Worm (Caenorhabditis elegans) whole organism, L4 larva: ENCODE measurements around the gene Y48A6B.7.

Experiments
- ama-1 ChIP-seq: fragments of 150-350 bp; optimal IDR thresholded peaks from 2 replicates; lab custom pipeline; 2014; ENCODE audit warnings: inconsistent platforms, mixed read lengths
- dpl-1 ChIP-seq: fragments of 150-350 bp; optimal IDR thresholded peaks from 2 replicates; lab custom pipeline; 2014; ENCODE audit warnings: missing biosample characterization, missing genetic modification reagents, missing genetic modification characterization
- fos-1 ChIP-seq: fragments of 150-350 bp; optimal IDR thresholded peaks from 2 replicates; lab custom pipeline; 2014; ENCODE audit warnings: missing biosample characterization, missing genetic modification characterization
- lin-13 ChIP-seq: fragments of 150-350 bp; optimal IDR thresholded peaks from 2 replicates; lab custom pipeline; 2014; ENCODE audit warnings: missing biosample characterization, missing genetic modification reagents, missing genetic modification characterization
- lin-15B ChIP-seq: fragments of 150-350 bp; sonication (generic microtip); optimal IDR thresholded peaks from 3 replicates; lab custom pipeline; 2014; ENCODE audit warnings: missing biosample characterization, missing genetic modification characterization
- nhr-111 ChIP-seq: fragments of 200-800 bp; sonication (Bioruptor generic); optimal IDR thresholded peaks from 2 replicates; lab custom pipeline; 2018; ENCODE audit warnings: mild to moderate bottlenecking, missing genetic modification characterization, missing compliant biosample characterization
- nhr-237 ChIP-seq: sonication (generic microtip); optimal IDR thresholded peaks from 2 replicates; lab custom pipeline; 2017; ENCODE audit warnings: missing biosample characterization, missing genetic modification characterization
- saeg-2 ChIP-seq: fragments of 200-800 bp; sonication (Bioruptor generic); IDR thresholded peaks from 2 replicates; pipeline ENCODE4 v1.3.6; 2022; ENCODE audit warnings: missing genetic modification reagents, missing genetic modification characterization, missing compliant biosample characterization
- sdz-12 ChIP-seq: fragments of 200-800 bp; sonication (Bioruptor generic); optimal IDR thresholded peaks from 2 replicates; lab custom pipeline; 2018; ENCODE audit warnings: mild to moderate bottlenecking, missing genetic modification characterization, missing compliant biosample characterization
- snpc-4 ChIP-seq: fragments of 150-350 bp; optimal IDR thresholded peaks from 2 replicates; lab custom pipeline; 2014; ENCODE audit warnings: missing biosample characterization, missing genetic modification characterization

DNA sequence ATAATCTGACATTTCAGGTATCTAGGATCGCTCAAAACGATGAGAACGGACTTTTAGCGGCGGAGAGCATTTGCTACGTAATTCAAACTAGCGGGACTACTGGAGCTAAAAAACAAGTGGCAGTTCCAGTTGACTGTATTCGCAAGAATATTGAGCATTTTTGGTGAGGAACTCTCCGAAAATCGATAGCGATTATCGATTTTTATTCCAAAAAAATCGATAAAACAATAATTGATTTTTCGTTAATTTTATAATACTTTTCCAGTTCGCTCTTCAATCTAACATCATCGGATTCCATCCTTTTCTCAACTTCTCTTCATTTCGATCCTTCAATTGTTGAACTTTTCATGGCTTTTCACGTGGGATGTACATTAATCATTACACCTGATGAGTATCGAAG lies 42.9 kb upstream of the Y48A6B.7 start:
- no peak for TF ChIP-seq fos-1 (tag; lab: Kevin White, UChicago)
- no peak for TF ChIP-seq ama-1
- TF ChIP-seq nhr-237: no peak
- TF ChIP-seq lin-13 (GFP tag; lab: Kevin White, UChicago): no peak
- TF ChIP-seq nhr-111 (GFP tag; lab: Kevin White, UChicago): no peak
- no peak for TF ChIP-seq sdz-12 (GFP tag; lab: Kevin White, UChicago)
- no peak for TF ChIP-seq dpl-1 (GFP tag; lab: Kevin White, UChicago)
- no peak for TF ChIP-seq saeg-2 (GFP tag; lab: Robert Waterston, UW)
- TF ChIP-seq lin-15B: no peak
- no peak for TF ChIP-seq snpc-4 (tag; lab: Kevin White, UChicago)
